Worm (Caenorhabditis elegans): ENCODE measurements around the gene daf-18.
A peak's percentile ranks its signal among the peaks of the same experiment; 100 is the strongest.

daf-18 gene

DNA sequence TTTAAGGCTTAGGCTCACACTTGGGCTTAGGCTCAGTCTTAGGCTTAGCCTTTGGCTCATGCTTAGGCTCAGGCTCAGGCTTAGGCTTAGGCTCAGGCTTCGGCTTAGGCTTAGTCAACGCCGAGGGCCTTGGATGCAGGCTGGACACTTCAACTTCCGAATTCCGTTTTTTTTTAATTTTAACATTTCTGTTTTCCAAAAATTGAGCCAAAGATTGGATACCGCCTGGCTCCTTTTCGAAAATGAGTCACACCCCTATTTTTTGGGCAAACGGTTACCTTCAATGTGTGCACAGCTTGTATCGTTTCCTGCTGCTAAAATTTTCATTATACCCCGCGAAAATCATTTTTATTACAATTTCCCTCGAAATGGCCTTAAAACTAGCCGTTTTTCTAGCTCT, 30.5 kb upstream of the daf-18 start, which contains the start of gene M04G7.1:
M04G7.1 (plus strand) TSS at position 301 of the 400 bp plus-strand sequence.
- TF ChIP-seq elt-1 (tag; optimal IDR thresholded peaks at IDR 0.05) = no peak
- TF ChIP-seq Y55F3AM.14 (GFP tag; optimal IDR thresholded peaks at IDR 0.05) = no peak
- TF ChIP-seq snpc-4 (tag; optimal IDR thresholded peaks at IDR 0.05) = no peak
- no peak for TF ChIP-seq sma-3 (GFP tag; optimal IDR thresholded peaks at IDR 0.05)
- no peak for TF ChIP-seq mdl-1 (tag; optimal IDR thresholded peaks at IDR 0.05)
- TF ChIP-seq nhr-23 (tag; optimal IDR thresholded peaks at IDR 0.05) = no peak
- no peak for TF ChIP-seq nhr-237 (tag; optimal IDR thresholded peaks at IDR 0.05)
- TF ChIP-seq C34F6.9 (tag; optimal IDR thresholded peaks at IDR 0.05) = no peak
- TF ChIP-seq lin-13 (GFP tag; optimal IDR thresholded peaks at IDR 0.05) = no peak
- no peak for TF ChIP-seq nhr-129 (tag; optimal IDR thresholded peaks at IDR 0.05)
- no peak for TF ChIP-seq nhr-25 (tag; optimal IDR thresholded peaks at IDR 0.05)
- TF ChIP-seq ZK546.5 (tag; optimal IDR thresholded peaks at IDR 0.05) = no peak
- TF ChIP-seq ztf-1 (GFP tag; conservative IDR thresholded peaks at IDR 0.05) = no peak
- TF ChIP-seq ztf-11 (tag; optimal IDR thresholded peaks at IDR 0.05) = no peak
- TF ChIP-seq alr-1 (tag; optimal IDR thresholded peaks at IDR 0.05) = no peak
- TF ChIP-seq gmeb-1 (tag; optimal IDR thresholded peaks at IDR 0.05) = no peak
- TF ChIP-seq nhr-11 (tag; optimal IDR thresholded peaks at IDR 0.05) = no peak
- TF ChIP-seq elt-3 (tag; optimal IDR thresholded peaks at IDR 0.05) = no peak
- TF ChIP-seq sma-9 (GFP tag; optimal IDR thresholded peaks at IDR 0.05) = no peak
- no peak for TF ChIP-seq sma-9 (tag; optimal IDR thresholded peaks at IDR 0.05)

ce11 chrIV:454816-455215, 29.8 kb upstream of the daf-18 start, which contains the start of the genes Y66H1A.8 and M04G7.5:
Gene Y66H1A.8, minus strand, starts transcription at chrIV:454916.
Gene M04G7.5, plus strand, starts transcription at chrIV:455073.
- TF ChIP-seq lsy-2 (tag; optimal IDR thresholded peaks at IDR 0.05) = no peak
- TF ChIP-seq sma-9 (GFP tag; optimal IDR thresholded peaks at IDR 0.05) = no peak
- TF ChIP-seq sma-9 (tag; optimal IDR thresholded peaks at IDR 0.05) = no peak
- TF ChIP-seq lin-13 (GFP tag; optimal IDR thresholded peaks at IDR 0.05) = no peak
- TF ChIP-seq C34F6.9 (tag; optimal IDR thresholded peaks at IDR 0.05) = no peak
- no peak for TF ChIP-seq peb-1 (tag; optimal IDR thresholded peaks at IDR 0.05)
- TF ChIP-seq gmeb-1 (tag; optimal IDR thresholded peaks at IDR 0.05) = no peak
- no peak for TF ChIP-seq snpc-4 (tag; optimal IDR thresholded peaks at IDR 0.05)
- no peak for TF ChIP-seq skn-1 (tag; optimal IDR thresholded peaks at IDR 0.05)
- TF ChIP-seq ztf-1 (GFP tag; conservative IDR thresholded peaks at IDR 0.05) = no peak
- no peak for TF ChIP-seq lin-11 (tag; optimal IDR thresholded peaks at IDR 0.05)

DNA sequence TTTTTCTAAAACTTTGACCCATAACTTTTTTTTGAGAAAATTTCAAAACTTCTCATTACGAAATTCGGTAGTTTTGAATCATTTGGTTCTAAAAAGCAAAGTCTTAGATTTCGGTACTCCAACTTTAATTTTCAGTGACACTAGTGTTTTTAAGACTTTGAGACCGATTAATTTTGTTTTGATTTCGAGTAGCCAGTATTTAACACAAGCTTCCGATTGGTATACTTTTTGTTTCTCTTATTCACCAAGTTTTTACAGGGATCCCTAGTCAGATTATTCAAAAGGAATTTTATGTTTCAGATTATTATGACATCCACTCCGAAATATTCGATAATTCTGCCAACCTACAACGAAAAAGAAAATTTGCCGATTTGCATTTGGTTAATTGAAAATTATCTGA, 20.4 kb upstream of the daf-18 start, which contains the start of gene dpm-1:
dpm-1 (plus strand) TSS at position 301 of the 400 bp plus-strand sequence.
- TF ChIP-seq nhr-21 (tag; optimal IDR thresholded peaks at IDR 0.05) (no peak), elt-3 (tag; optimal IDR thresholded peaks at IDR 0.05) (no peak), lsy-2 (tag; optimal IDR thresholded peaks at IDR 0.05) (no peak), nhr-25 (tag; optimal IDR thresholded peaks at IDR 0.05) (no peak), nhr-23 (tag; optimal IDR thresholded peaks at IDR 0.05) (no peak)

ce11 chrIV:443622-444021, 18.6 kb upstream of the daf-18 start, which contains the start of gene mrpl-55:
Gene mrpl-55, plus strand, starts transcription at chrIV:443985.
- peak; percentile 95 for TF ChIP-seq crh-2 (tag; optimal IDR thresholded peaks at IDR 0.05)
- no peak for TF ChIP-seq nhr-10 (tag; optimal IDR thresholded peaks at IDR 0.05)
- peak; percentile 42 for TF ChIP-seq alr-1 (tag; optimal IDR thresholded peaks at IDR 0.05)
- TF ChIP-seq aly-2 (tag; optimal IDR thresholded peaks at IDR 0.05) = no peak
- no peak for TF ChIP-seq unc-62 (GFP tag; optimal IDR thresholded peaks at IDR 0.05)
- TF ChIP-seq unc-39 (tag; optimal IDR thresholded peaks at IDR 0.05) = no peak
- TF ChIP-seq elt-1 (tag; optimal IDR thresholded peaks at IDR 0.05) = no peak
- peak; percentile 27 for TF ChIP-seq ZK546.5 (tag; optimal IDR thresholded peaks at IDR 0.05)
- TF ChIP-seq unc-55 (GFP tag; optimal IDR thresholded peaks at IDR 0.05) = peak; percentile 96
- no peak for TF ChIP-seq ztf-11 (tag; optimal IDR thresholded peaks at IDR 0.05)
- TF ChIP-seq nhr-25 (tag; optimal IDR thresholded peaks at IDR 0.05) = peak; percentile 71
- peak; percentile 14 for TF ChIP-seq mab-5 (tag; optimal IDR thresholded peaks at IDR 0.05)
- no peak for TF ChIP-seq nhr-11 (tag; optimal IDR thresholded peaks at IDR 0.05)
- TF ChIP-seq ceh-16 (tag; optimal IDR thresholded peaks at IDR 0.05) = peak; percentile 74
- TF ChIP-seq ceh-82 (tag; optimal IDR thresholded peaks at IDR 0.05) = no peak
- peak; percentile 1 for TF ChIP-seq blmp-1 (tag; optimal IDR thresholded peaks at IDR 0.05; ENCODE audit: insufficient read depth)
- TF ChIP-seq nhr-237 (tag; optimal IDR thresholded peaks at IDR 0.05) = no peak
- TF ChIP-seq lin-13 (GFP tag; optimal IDR thresholded peaks at IDR 0.05) = peak; percentile 94
- no peak for TF ChIP-seq nhr-23 (tag; optimal IDR thresholded peaks at IDR 0.05)
- TF ChIP-seq fos-1 (tag; optimal IDR thresholded peaks at IDR 0.05) = peak; percentile 81
- no peak for TF ChIP-seq peb-1 (tag; optimal IDR thresholded peaks at IDR 0.05)
- peak; percentile 35 for TF ChIP-seq R02D3.7 (tag; optimal IDR thresholded peaks at IDR 0.05)
- peak; percentile 93 for TF ChIP-seq C34F6.9 (tag; optimal IDR thresholded peaks at IDR 0.05)
- peak; percentile 71 for TF ChIP-seq nhr-6 (tag; optimal IDR thresholded peaks at IDR 0.05)
- TF ChIP-seq nhr-129 (tag; optimal IDR thresholded peaks at IDR 0.05) = peak; percentile 77
- peak; percentile 81 for TF ChIP-seq snpc-4 (tag; optimal IDR thresholded peaks at IDR 0.05)
- TF ChIP-seq gmeb-1 (tag; optimal IDR thresholded peaks at IDR 0.05) = peak; percentile 96
- TF ChIP-seq sem-4 (tag; optimal IDR thresholded peaks at IDR 0.05) = peak; percentile 75
- peak; percentile 88 for TF ChIP-seq nhr-21 (tag; optimal IDR thresholded peaks at IDR 0.05)
- TF ChIP-seq ztf-4 (tag; optimal IDR thresholded peaks at IDR 0.05) = peak; percentile 77
- TF ChIP-seq sma-9 (GFP tag; optimal IDR thresholded peaks at IDR 0.05) = peak; percentile 76
- no peak for TF ChIP-seq sma-9 (tag; optimal IDR thresholded peaks at IDR 0.05)
- TF ChIP-seq F13H6.1 (tag; optimal IDR thresholded peaks at IDR 0.05) = peak; percentile 73
- no peak for TF ChIP-seq dmd-4 (tag; optimal IDR thresholded peaks at IDR 0.05)
- no peak for TF ChIP-seq mbf-1 (tag; optimal IDR thresholded peaks at IDR 0.05)
- TF ChIP-seq lsy-2 (tag; optimal IDR thresholded peaks at IDR 0.05) = peak; percentile 78 to 94
- TF ChIP-seq egl-27 (tag; optimal IDR thresholded peaks at IDR 0.05) = peak; percentile 51
- TF ChIP-seq mdl-1 (tag; optimal IDR thresholded peaks at IDR 0.05) = peak in 1 of 2 experiments; percentile 30

All from whole organism, L2 larva.